Worm (Caenorhabditis elegans): ENCODE results near the gene srh-166.

srh-166 gene

ce11 chrV:20545742-20546141 lies 20.1 kb upstream of the srh-166 start:
- TF ChIP-seq nhr-90 (tag; optimal IDR thresholded peaks at IDR 0.05; ENCODE audit: poor library complexity), result no peak
- TF ChIP-seq elt-2 (tag; optimal IDR thresholded peaks at IDR 0.05), result peak; percentile 37

- TF ChIP-seq nhr-71 (tag; optimal IDR thresholded peaks at IDR 0.05), result peak; percentile 27
- peak in 1 of 2 experiments; percentile 28 for TF ChIP-seq lin-35 (GFP tag; optimal IDR thresholded peaks at IDR 0.05)
- peak; percentile 53 for TF ChIP-seq elt-2 (tag; optimal IDR thresholded peaks at IDR 0.05)
- no peak for TF ChIP-seq pag-3 (tag; optimal IDR thresholded peaks at IDR 0.05; ENCODE audit: borderline replicate concordance, insufficient read depth)
- peak; percentile 19 for TF ChIP-seq unc-86 (tag; optimal IDR thresholded peaks at IDR 0.05)
- peak; percentile 6 for TF ChIP-seq nhr-20 (tag; optimal IDR thresholded peaks at IDR 0.05)
- no peak for TF ChIP-seq ceh-88 (GFP tag; IDR thresholded peaks at IDR 0.05)
- TF ChIP-seq skn-1 (tag; optimal IDR thresholded peaks at IDR 0.05), result peak; percentile 22
Observed at ce11 chrV:20544610-20545009, 18.9 kb upstream of the srh-166 start.

- TF ChIP-seq lin-39 (tag; optimal IDR thresholded peaks at IDR 0.05) (no peak), xbp-1 (tag; optimal IDR thresholded peaks at IDR 0.05) (no peak), snu-23 (GFP tag; optimal IDR thresholded peaks at IDR 0.05) (no peak), isw-1 (GFP tag; IDR thresholded peaks at IDR 0.05) (no peak), pqm-1 (tag; optimal IDR thresholded peaks at IDR 0.05) (no peak), sptf-1 (tag; optimal IDR thresholded peaks at IDR 0.05) (no peak), lin-14 (GFP tag; optimal IDR thresholded peaks at IDR 0.05) (no peak), lir-3 (tag; optimal IDR thresholded peaks at IDR 0.05; ENCODE audit: poor library complexity) (no peak), ceh-90 (tag; optimal IDR thresholded peaks at IDR 0.05) (no peak), C34B4.2 (tag; optimal IDR thresholded peaks at IDR 0.05) (no peak), elt-2 (tag; optimal IDR thresholded peaks at IDR 0.05) (no peak), mep-1 (tag; optimal IDR thresholded peaks at IDR 0.05) (no peak), ceh-82 (tag; optimal IDR thresholded peaks at IDR 0.05) (no peak), dsc-1 (tag; optimal IDR thresholded peaks at IDR 0.05) (no peak), nhr-237 (tag; optimal IDR thresholded peaks at IDR 0.05) (no peak), nhr-47 (tag; optimal IDR thresholded peaks at IDR 0.05) (no peak)
Observed at ce11 chrV:20544092-20544491, 18.4 kb upstream of the srh-166 start, which contains the start of gene slc-36.3. Gene slc-36.3, minus strand, starts transcription at chrV:20544192.

- TF ChIP-seq lin-15B (tag; optimal IDR thresholded peaks at IDR 0.05) (no peak), nhr-11 (tag; optimal IDR thresholded peaks at IDR 0.05) (no peak), hlh-4 (tag; optimal IDR thresholded peaks at IDR 0.05) (no peak), nhr-90 (tag; optimal IDR thresholded peaks at IDR 0.05; ENCODE audit: poor library complexity) (no peak), lin-35 (GFP tag; optimal IDR thresholded peaks at IDR 0.05) (peak in 1 of 2 experiments; percentile 20), sup-37 (GFP tag; optimal IDR thresholded peaks at IDR 0.05) (no peak), nhr-20 (tag; optimal IDR thresholded peaks at IDR 0.05) (no peak), tbx-2 (tag; optimal IDR thresholded peaks at IDR 0.05) (no peak), efl-1 (optimal IDR thresholded peaks at IDR 0.05) (peak; percentile 12 to 19), efl-1 (GFP tag; optimal IDR thresholded peaks at IDR 0.05 in 1 of 2) (peak in 1 of 2 experiments; percentile 83), lsy-2 (tag; optimal IDR thresholded peaks at IDR 0.05) (peak in 1 of 2 experiments; percentile 19), ceh-90 (tag; optimal IDR thresholded peaks at IDR 0.05) (no peak), nhr-12 (tag; optimal IDR thresholded peaks at IDR 0.05) (no peak), rnt-1 (tag; optimal IDR thresholded peaks at IDR 0.05) (no peak), C16A3.4 (tag; optimal IDR thresholded peaks at IDR 0.05) (no peak), sox-4 (tag; optimal IDR thresholded peaks at IDR 0.05) (no peak), grh-1 (GFP tag; IDR thresholded peaks at IDR 0.05) (no peak), unc-98 (GFP tag; IDR thresholded peaks at IDR 0.05) (no peak), snu-23 (GFP tag; optimal IDR thresholded peaks at IDR 0.05) (peak; percentile 21), ceh-88 (GFP tag; IDR thresholded peaks at IDR 0.05) (no peak), xbp-1 (tag; optimal IDR thresholded peaks at IDR 0.05) (peak; percentile 14), dpl-1 (GFP tag; optimal IDR thresholded peaks at IDR 0.05) (peak in 1 of 3 experiments; percentile 25), nhr-47 (tag; optimal IDR thresholded peaks at IDR 0.05) (peak; percentile 13), pag-3 (tag; optimal IDR thresholded peaks at IDR 0.05; ENCODE audit: borderline replicate concordance, insufficient read depth) (no peak), blmp-1 (tag; optimal IDR thresholded peaks at IDR 0.05) (peak; percentile 67), lin-39 (tag; optimal IDR thresholded peaks at IDR 0.05) (no peak), mef-2 (tag; optimal IDR thresholded peaks at IDR 0.05) (no peak), unc-86 (tag; optimal IDR thresholded peaks at IDR 0.05) (no peak), unc-130 (tag; optimal IDR thresholded peaks at IDR 0.05) (no peak), fkh-4 (tag; optimal IDR thresholded peaks at IDR 0.05; ENCODE audit: borderline replicate concordance) (no peak), mdl-1 (tag; optimal IDR thresholded peaks at IDR 0.05) (no peak), mep-1 (tag; optimal IDR thresholded peaks at IDR 0.05) (peak; percentile 25), efl-3 (GFP tag; optimal IDR thresholded peaks at IDR 0.05) (no peak), nhr-85 (tag) (peak; percentile 73)
Observed at ce11 chrV:20539055-20539454, 13.4 kb upstream of the srh-166 start, which contains the start of gene Y38H6C.16. Gene Y38H6C.16, minus strand, starts transcription at chrV:20539347.
